Fruit fly (Drosophila melanogaster) whole organism, embryonic: ENCODE data around the gene Cyp312a1.

Experiments
- Blimp-1 ChIP-seq: fragments of 200-800 bp; sonication (Bioruptor generic); optimal IDR thresholded peaks from 3 replicates; lab custom pipeline; 2018; ENCODE audit warnings: missing biosample characterization, missing genetic modification characterization, mild to moderate bottlenecking, moderate library complexity, missing genetic modification reagents
- C15 ChIP-seq: fragments of 200-800 bp; sonication (Bioruptor generic); IDR thresholded peaks from 3 replicates; pipeline ENCODE4 v1.3.6; 2022; ENCODE audit warnings: missing biosample characterization, missing genetic modification characterization
- CG10274 ChIP-seq: fragments of 200-800 bp; sonication (Bioruptor generic); optimal IDR thresholded peaks from 3 replicates; lab custom pipeline; 2017; ENCODE audit warnings: missing biosample characterization, mild to moderate bottlenecking, missing genetic modification characterization
- CG10565 ChIP-seq: fragments of 200-800 bp; sonication (Bioruptor generic); optimal IDR thresholded peaks from 3 replicates; lab custom pipeline; 2016; ENCODE audit warnings: missing biosample characterization, mild to moderate bottlenecking, missing genetic modification characterization
- CG10959 ChIP-seq: fragments of 200-800 bp; sonication (Bioruptor generic); IDR thresholded peaks from 2 replicates; pipeline ENCODE4 v1.3.6; 2022; ENCODE audit warnings: missing biosample characterization, missing genetic modification characterization
- CG11723 ChIP-seq: fragments of 200-800 bp; sonication (Bioruptor generic); optimal IDR thresholded peaks from 2 replicates; lab custom pipeline; 2017; ENCODE audit warnings: missing biosample characterization, mild to moderate bottlenecking, missing genetic modification characterization
- CG12744 ChIP-seq: fragments of 200-800 bp; sonication (Bioruptor generic); optimal IDR thresholded peaks from 2 replicates; lab custom pipeline; 2016; ENCODE audit warnings: missing biosample characterization, missing genetic modification characterization
- CG15696 ChIP-seq: fragments of 200-800 bp; sonication (Bioruptor generic); optimal IDR thresholded peaks from 2 replicates; lab custom pipeline; 2019; ENCODE audit warnings: missing biosample characterization, mild to moderate bottlenecking, missing genetic modification characterization, moderate library complexity
- CG16815 ChIP-seq: fragments of 200-800 bp; sonication (Bioruptor generic); optimal IDR thresholded peaks from 3 replicates; lab custom pipeline; 2017; ENCODE audit warnings: missing biosample characterization, mild to moderate bottlenecking, missing genetic modification characterization
- CG17328 ChIP-seq: fragments of 200-800 bp; sonication (Bioruptor generic); IDR thresholded peaks from 2 replicates; pipeline ENCODE4 v1.3.6; 2022; ENCODE audit warnings: missing biosample characterization, missing genetic modification characterization
- CG17568 ChIP-seq: fragments of 200-800 bp; sonication (Bioruptor generic); optimal IDR thresholded peaks from 2 replicates; lab custom pipeline; 2018; ENCODE audit warnings: missing biosample characterization, mild to moderate bottlenecking, missing genetic modification characterization, moderate library complexity
- CG18262 ChIP-seq: fragments of 200-800 bp; optimal IDR thresholded peaks from 3 replicates; lab custom pipeline; 2019; ENCODE audit warnings: missing biosample characterization, mild to moderate bottlenecking, missing genetic modification characterization, moderate library complexity
- CG32532 ChIP-seq: fragments of 200-800 bp; sonication (Bioruptor generic); IDR thresholded peaks from 2 replicates; pipeline ENCODE4 v1.3.6; 2022; ENCODE audit warnings: missing biosample characterization, missing genetic modification characterization
- CG3995 ChIP-seq: fragments of 200-800 bp; sonication (Bioruptor generic); optimal IDR thresholded peaks from 3 replicates; lab custom pipeline; 2016; ENCODE audit warnings: missing biosample characterization, missing genetic modification characterization
- CG43689 ChIP-seq: fragments of 200-800 bp; sonication (Bioruptor generic); IDR thresholded peaks from 2 replicates; pipeline ENCODE4 v1.3.6; 2022; ENCODE audit warnings: missing biosample characterization, missing genetic modification characterization
- CG4404 ChIP-seq: fragments of 200-800 bp; sonication (Bioruptor generic); IDR thresholded peaks from 2 replicates; pipeline ENCODE4 v1.3.6; 2022; ENCODE audit warnings: missing biosample characterization, missing genetic modification characterization
- CG6791 ChIP-seq: fragments of 200-800 bp; sonication (Bioruptor generic); IDR thresholded peaks from 3 replicates; pipeline ENCODE4 v1.3.6; 2022; ENCODE audit warnings: missing biosample characterization, missing genetic modification characterization; ENCODE audit not compliant: partially characterized antibody
- CG6854 ChIP-seq: fragments of 200-800 bp; sonication (Bioruptor generic); optimal IDR thresholded peaks from 3 replicates; lab custom pipeline; 2017; ENCODE audit warnings: missing biosample characterization, mild to moderate bottlenecking, missing genetic modification characterization
- CTCF ChIP-seq: fragments of 200-800 bp; sonication (Bioruptor generic); optimal IDR thresholded peaks from 2 replicates; lab custom pipeline; 2017; ENCODE audit warnings: missing biosample characterization, mild to moderate bottlenecking, missing genetic modification characterization, moderate library complexity
- Dll ChIP-seq: fragments of 200-800 bp; sonication (Bioruptor generic); IDR thresholded peaks from 4 replicates; pipeline ENCODE4 v1.3.6; 2022; ENCODE audit warnings: missing biosample characterization, missing genetic modification characterization; ENCODE audit not compliant: partially characterized antibody
- Fer3 ChIP-seq: fragments of 200-800 bp; sonication (Bioruptor generic); optimal IDR thresholded peaks from 2 replicates; lab custom pipeline; 2018; ENCODE audit warnings: missing biosample characterization, mild to moderate bottlenecking, missing genetic modification characterization, moderate library complexity
- Gug ChIP-seq: fragments of 200-800 bp; sonication (Bioruptor generic); IDR thresholded peaks from 4 replicates; pipeline ENCODE4 v1.3.6; 2022; ENCODE audit warnings: missing biosample characterization, missing genetic modification characterization
- Hmr ChIP-seq: fragments of 200-800 bp; sonication (Bioruptor generic); optimal IDR thresholded peaks from 3 replicates; lab custom pipeline; 2017; ENCODE audit warnings: mild to moderate bottlenecking, missing biosample characterization, missing genetic modification reagents, missing genetic modification characterization
- Hr39 ChIP-seq: fragments of >200 bp; optimal IDR thresholded peaks from 2 replicates; lab custom pipeline; 2017
- Jarid2 ChIP-seq: fragments of 200-800 bp; sonication (Bioruptor generic); optimal IDR thresholded peaks from 3 replicates; lab custom pipeline; 2017; ENCODE audit warnings: mild to moderate bottlenecking, missing biosample characterization, missing genetic modification reagents, missing genetic modification characterization
- MBD-R2 ChIP-seq: fragments of 200-800 bp; sonication (Bioruptor generic); IDR thresholded peaks from 2 replicates; pipeline ENCODE4 v1.3.6; 2022; ENCODE audit warnings: missing biosample characterization, missing genetic modification characterization
- MESR4 ChIP-seq: fragments of 200-800 bp; sonication (Bioruptor generic); optimal IDR thresholded peaks from 2 replicates; lab custom pipeline; 2018; ENCODE audit warnings: missing biosample characterization, mild to moderate bottlenecking, missing genetic modification characterization, moderate library complexity
- Med ChIP-seq: fragments of 200-800 bp; sonication (Bioruptor generic); peaks from one replicate; lab custom pipeline; 2016; ENCODE audit warnings: missing biosample characterization, missing genetic modification characterization, mild to moderate bottlenecking, inconsistent platforms, moderate library complexity
- Mrtf ChIP-seq: fragments of 200-800 bp; sonication (Bioruptor generic); IDR thresholded peaks from 3 replicates; pipeline ENCODE4 v1.3.6; 2022; ENCODE audit warnings: missing biosample characterization, missing genetic modification characterization
- Oli ChIP-seq: fragments of 200-800 bp; sonication (Bioruptor generic); optimal IDR thresholded peaks from 2 replicates; lab custom pipeline; 2018; ENCODE audit warnings: missing biosample characterization, mild to moderate bottlenecking, missing genetic modification characterization, moderate library complexity
- Optix ChIP-seq: fragments of 200-800 bp; sonication (Bioruptor generic); IDR thresholded peaks from 3 replicates; pipeline ENCODE4 v1.3.6; 2022; ENCODE audit warnings: missing biosample characterization, missing genetic modification characterization
- Poxn ChIP-seq: fragments of 200-800 bp; sonication (Bioruptor generic); IDR thresholded peaks from 2 replicates; pipeline ENCODE4 v1.3.6; 2022; ENCODE audit warnings: missing biosample characterization, missing genetic modification characterization
- Xbp1 ChIP-seq: fragments of 200-800 bp; sonication (Bioruptor generic); optimal IDR thresholded peaks from 3 replicates; lab custom pipeline; 2016; ENCODE audit warnings: missing biosample characterization, mild to moderate bottlenecking, missing genetic modification characterization
- ab ChIP-seq: fragments of 200-800 bp; sonication (Bioruptor generic); optimal IDR thresholded peaks from 2 replicates; lab custom pipeline; 2016; ENCODE audit warnings: missing biosample characterization, missing genetic modification characterization
- br ChIP-seq: fragments of >200 bp; optimal IDR thresholded peaks from 2 replicates; lab custom pipeline; 2017
- cas ChIP-seq: fragments of 200-800 bp; sonication (Bioruptor generic); IDR thresholded peaks from 2 replicates; pipeline ENCODE4 v1.3.6; 2022; ENCODE audit warnings: missing biosample characterization, missing genetic modification characterization
- crol ChIP-seq: fragments of 200-800 bp; sonication (Bioruptor generic); IDR thresholded peaks from 2 replicates; pipeline ENCODE4 v1.3.6; 2022; ENCODE audit warnings: missing biosample characterization, missing genetic modification characterization
- dimm ChIP-seq: fragments of 200-800 bp; sonication (Bioruptor generic); IDR thresholded peaks from 2 replicates; pipeline ENCODE4 v1.3.6; 2022; ENCODE audit warnings: missing biosample characterization, missing genetic modification characterization
- dm ChIP-seq: fragments of 200-800 bp; sonication (Bioruptor generic); optimal IDR thresholded peaks from 3 replicates; lab custom pipeline; 2016; ENCODE audit warnings: missing biosample characterization, missing genetic modification characterization
- dmrt11E ChIP-seq: fragments of 200-800 bp; sonication (Bioruptor generic); optimal IDR thresholded peaks from 3 replicates; lab custom pipeline; 2018; ENCODE audit warnings: missing biosample characterization, mild to moderate bottlenecking, missing genetic modification characterization, moderate library complexity
- gfzf ChIP-seq: fragments of 200-800 bp; sonication (Bioruptor generic); optimal IDR thresholded peaks from 2 replicates; lab custom pipeline; 2016; ENCODE audit warnings: missing biosample characterization, mild to moderate bottlenecking, missing genetic modification characterization, moderate library complexity
- grn ChIP-seq: fragments of 200-800 bp; sonication (Bioruptor generic); optimal IDR thresholded peaks from 3 replicates; lab custom pipeline; 2017; ENCODE audit warnings: missing biosample characterization, missing genetic modification characterization
- inv ChIP-seq: fragments of 200-800 bp; sonication (Bioruptor generic); IDR thresholded peaks from 2 replicates; pipeline ENCODE4 v1.3.6; 2022; ENCODE audit warnings: missing biosample characterization, missing genetic modification characterization; ENCODE audit not compliant: partially characterized antibody
- nom ChIP-seq: fragments of 200-800 bp; sonication (Bioruptor generic); optimal IDR thresholded peaks from 2 replicates; lab custom pipeline; 2017; ENCODE audit warnings: missing biosample characterization, missing genetic modification characterization, mild to moderate bottlenecking, moderate library complexity, missing genetic modification reagents
- onecut ChIP-seq: fragments of 200-800 bp; sonication (Bioruptor generic); IDR thresholded peaks from 2 replicates; pipeline ENCODE4 v1.3.6; 2022; ENCODE audit warnings: missing biosample characterization, missing genetic modification characterization
- psq ChIP-seq: fragments of 200-800 bp; sonication (Bioruptor generic); optimal IDR thresholded peaks from 2 replicates; lab custom pipeline; 2017; ENCODE audit warnings: missing biosample characterization, missing genetic modification characterization
- ranshi ChIP-seq: fragments of 200-800 bp; sonication (Bioruptor generic); IDR thresholded peaks from 2 replicates; pipeline ENCODE4 v1.3.6; 2022; ENCODE audit warnings: missing biosample characterization, missing genetic modification characterization
- scrt ChIP-seq: fragments of 200-800 bp; sonication (Bioruptor generic); optimal IDR thresholded peaks from 2 replicates; lab custom pipeline; 2018; ENCODE audit warnings: missing biosample characterization, mild to moderate bottlenecking, missing genetic modification characterization, moderate library complexity
- tx ChIP-seq: fragments of 200-800 bp; sonication (Bioruptor generic); optimal IDR thresholded peaks from 2 replicates; lab custom pipeline; 2016; ENCODE audit warnings: missing biosample characterization, missing genetic modification characterization
- usp ChIP-seq: fragments of >200 bp; optimal IDR thresholded peaks from 2 replicates; lab custom pipeline; 2017; ENCODE audit warnings: missing biosample characterization, missing genetic modification characterization
- zen2 ChIP-seq: fragments of 200-800 bp; sonication (Bioruptor generic); IDR thresholded peaks from 3 replicates; pipeline ENCODE4 v1.3.6; 2022; ENCODE audit warnings: missing biosample characterization, missing genetic modification characterization; ENCODE audit not compliant: partially characterized antibody
- zfh2 ChIP-seq: fragments of 200-800 bp; sonication (Bioruptor generic); optimal IDR thresholded peaks from 2 replicates; lab custom pipeline; 2016; ENCODE audit warnings: missing biosample characterization, missing genetic modification characterization

Gene Cyp312a1

DNA sequence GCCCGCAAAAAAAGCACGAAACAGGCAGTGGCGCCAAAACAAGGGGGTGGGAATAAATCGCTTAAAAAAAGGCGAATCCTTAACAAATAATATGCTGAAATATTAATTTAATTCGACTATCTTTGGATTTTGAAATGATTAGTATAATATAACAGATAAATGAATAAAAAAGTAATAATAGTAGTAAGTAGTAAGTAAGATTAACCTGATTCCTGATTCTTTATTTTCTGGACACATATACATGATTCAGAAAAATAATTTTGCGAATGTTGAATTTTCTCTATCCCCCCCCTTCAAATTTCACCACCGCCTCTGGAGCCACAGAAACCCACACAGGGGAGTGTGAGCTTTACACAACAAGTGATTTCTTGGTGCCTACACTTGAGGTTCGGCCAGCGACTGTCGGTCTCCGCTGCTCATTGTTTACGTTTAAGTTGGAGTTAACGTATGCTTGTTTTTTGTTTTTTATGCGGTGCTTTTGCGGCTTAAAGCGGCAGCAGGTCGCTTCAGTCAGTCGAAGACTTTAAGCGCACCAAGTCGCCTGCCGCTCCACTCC is 16.0 kb upstream of the Cyp312a1 start, which contains the start of gene CG7330 (continued):
- TF ChIP-seq zfh2: peak; percentile 69
- peak; percentile 89 for TF ChIP-seq Med (GFP tag; lab: Kevin White, UChicago)
- TF ChIP-seq dm (GFP tag; lab: Kevin White, UChicago): no peak
- no peak for TF ChIP-seq CG6791 (GFP tag; lab: Robert Waterston, UW)
- no peak for TF ChIP-seq usp (GFP tag; lab: Kevin White, UChicago)
- TF ChIP-seq Optix (GFP tag; lab: Robert Waterston, UW): no peak
- TF ChIP-seq CG18262 (tag; lab: Kevin White, UChicago): peak; percentile 91
- TF ChIP-seq C15 (GFP tag; lab: Robert Waterston, UW): peak; percentile 71; the same call in 2 of the 3 replicates
- TF ChIP-seq CG17568 (GFP tag; lab: Kevin White, UChicago): peak; percentile 72
- peak; percentile 70 for TF ChIP-seq CG16815 (GFP tag; lab: Kevin White, UChicago)
- TF ChIP-seq ranshi (GFP tag; lab: Robert Waterston, UW): peak; percentile 81
- TF ChIP-seq tx (GFP tag; lab: Kevin White, UChicago): no peak
- TF ChIP-seq Oli (tag; lab: Kevin White, UChicago): peak; percentile 97
- TF ChIP-seq nom: peak; percentile 66
- TF ChIP-seq Gug (GFP tag; lab: Robert Waterston, UW): peak; percentile 79
- TF ChIP-seq crol (GFP tag; lab: Robert Waterston, UW): no peak
- TF ChIP-seq Mrtf (GFP tag; lab: Robert Waterston, UW): peak; percentile 72
- TF ChIP-seq CG15696: peak; percentile 54
- TF ChIP-seq CG17328 (GFP tag; lab: Robert Waterston, UW): peak; percentile 72
- peak; percentile 46; the same call in 1 of the 2 replicates for TF ChIP-seq MBD-R2
- no peak for TF ChIP-seq MESR4
- TF ChIP-seq inv (GFP tag; lab: Robert Waterston, UW): no peak
- no peak for TF ChIP-seq ab (GFP tag; lab: Kevin White, UChicago)
- TF ChIP-seq Hmr (GFP tag; lab: Kevin White, UChicago): peak; percentile 95
- peak; percentile 89 for TF ChIP-seq Fer3 (tag; lab: Kevin White, UChicago)
- peak; percentile 63; the same call in 1 of the 2 replicates for TF ChIP-seq cas (GFP tag; lab: Robert Waterston, UW)
- no peak for TF ChIP-seq gfzf (GFP tag; lab: Kevin White, UChicago)
- TF ChIP-seq scrt: peak; percentile 89
- no peak for TF ChIP-seq CG12744 (GFP tag; lab: Kevin White, UChicago)
- peak; percentile 71 for TF ChIP-seq Jarid2 (GFP tag; lab: Kevin White, UChicago)
- no peak for TF ChIP-seq Hr39 (lab: Kevin White, UChicago)
- peak; percentile 68 for TF ChIP-seq psq (GFP tag; lab: Kevin White, UChicago)
- TF ChIP-seq dmrt11E (tag; lab: Kevin White, UChicago): no peak
- peak; percentile 57 for TF ChIP-seq CTCF
- peak; percentile 77 for TF ChIP-seq onecut (GFP tag; lab: Robert Waterston, UW)
- peak; percentile 61 for TF ChIP-seq CG10274 (GFP tag; lab: Kevin White, UChicago)
- TF ChIP-seq Blimp-1 (GFP tag; lab: Kevin White, UChicago): peak; percentile 84
- TF ChIP-seq CG32532 (GFP tag; lab: Robert Waterston, UW): peak; percentile 80
- TF ChIP-seq Poxn: 0 out of 2 replicates have a peak, but pooled peaks have one; percentile 24
- TF ChIP-seq dimm (GFP tag; lab: Robert Waterston, UW): peak; percentile 58; the same call in 1 of the 2 replicates
- TF ChIP-seq Dll (GFP tag; lab: Robert Waterston, UW): no peak
- TF ChIP-seq CG10959 (GFP tag; lab: Robert Waterston, UW): no peak
- peak; percentile 91 for TF ChIP-seq Xbp1
- no peak for TF ChIP-seq br
- TF ChIP-seq CG43689: peak; percentile 82
- peak; percentile 90 for TF ChIP-seq CG6854 (GFP tag; lab: Kevin White, UChicago)
- TF ChIP-seq zen2 (GFP tag; lab: Robert Waterston, UW): no peak
- no peak for TF ChIP-seq grn
- peak; percentile 71 for TF ChIP-seq CG3995
- TF ChIP-seq CG4404: peak; percentile 74
- peak; percentile 89 for TF ChIP-seq CG11723 (GFP tag; lab: Kevin White, UChicago)
- TF ChIP-seq CG10565 (GFP tag; lab: Kevin White, UChicago): no peak
